Fruit fly (Drosophila melanogaster) whole organism, embryonic: ENCODE results near the gene Rpt4.

ENCODE experiments used
- CG10267 ChIP-seq: fragments of 200-800 bp; sonication (Bioruptor generic); optimal IDR thresholded peaks from 2 replicates; lab custom pipeline; 2018; ENCODE audit warnings: missing biosample characterization, mild to moderate bottlenecking, missing genetic modification characterization, moderate library complexity
- CG10565 ChIP-seq: fragments of 200-800 bp; sonication (Bioruptor generic); optimal IDR thresholded peaks from 3 replicates; lab custom pipeline; 2016; ENCODE audit warnings: missing biosample characterization, mild to moderate bottlenecking, missing genetic modification characterization
- CG11504 ChIP-seq: fragments of 200-800 bp; sonication (Bioruptor generic); optimal IDR thresholded peaks from 3 replicates; lab custom pipeline; 2019; ENCODE audit warnings: missing biosample characterization, mild to moderate bottlenecking, missing genetic modification characterization, moderate library complexity
- CG12659 ChIP-seq: fragments of 200-800 bp; sonication (Bioruptor generic); optimal IDR thresholded peaks from 3 replicates; lab custom pipeline; 2017; ENCODE audit warnings: mild to moderate bottlenecking, missing biosample characterization, missing genetic modification reagents, missing genetic modification characterization
- CG14710 ChIP-seq: fragments of 200-800 bp; sonication (Bioruptor generic); optimal IDR thresholded peaks from 3 replicates; lab custom pipeline; 2019; ENCODE audit warnings: missing biosample characterization, mild to moderate bottlenecking, missing genetic modification characterization, moderate library complexity
- CG1603 ChIP-seq: fragments of 200-800 bp; sonication (Bioruptor generic); optimal IDR thresholded peaks from 2 replicates; lab custom pipeline; 2019; ENCODE audit warnings: missing biosample characterization, mild to moderate bottlenecking, missing genetic modification characterization, moderate library complexity
- CG16813 ChIP-seq: fragments of 200-800 bp; sonication (Bioruptor generic); IDR thresholded peaks from 3 replicates; pipeline ENCODE4 v1.3.6; 2022; ENCODE audit warnings: missing biosample characterization, missing genetic modification characterization; ENCODE audit not compliant: partially characterized antibody
- CG17359 ChIP-seq: fragments of 200-800 bp; sonication (Bioruptor generic); optimal IDR thresholded peaks from 3 replicates; lab custom pipeline; 2018; ENCODE audit warnings: missing biosample characterization, mild to moderate bottlenecking, missing genetic modification characterization, moderate library complexity
- CG2116 ChIP-seq: fragments of 200-800 bp; sonication (Bioruptor generic); optimal IDR thresholded peaks from 3 replicates; lab custom pipeline; 2018; ENCODE audit warnings: missing biosample characterization, mild to moderate bottlenecking, missing genetic modification characterization
- CG2129 ChIP-seq: fragments of 200-800 bp; sonication (Bioruptor generic); IDR thresholded peaks from 2 replicates; pipeline ENCODE4 v1.3.6; 2022; ENCODE audit warnings: missing biosample characterization, missing genetic modification characterization; ENCODE audit not compliant: partially characterized antibody
- CG2678 ChIP-seq: fragments of 200-800 bp; sonication (Bioruptor generic); optimal IDR thresholded peaks from 3 replicates; lab custom pipeline; 2019; ENCODE audit warnings: missing biosample characterization, mild to moderate bottlenecking, missing genetic modification characterization, moderate library complexity
- CG2712 ChIP-seq: fragments of 200-800 bp; optimal IDR thresholded peaks from 3 replicates; lab custom pipeline; 2019; ENCODE audit warnings: missing biosample characterization, mild to moderate bottlenecking, missing genetic modification characterization, moderate library complexity
- CG30020 ChIP-seq: fragments of 200-800 bp; optimal IDR thresholded peaks from 2 replicates; lab custom pipeline; 2019; ENCODE audit warnings: missing biosample characterization, mild to moderate bottlenecking, missing genetic modification characterization, moderate library complexity
- CG3726 ChIP-seq: fragments of 200-800 bp; sonication (Bioruptor generic); IDR thresholded peaks from 3 replicates; pipeline ENCODE4, ENCODE4 v1.3.6; 2022; ENCODE audit warnings: missing biosample characterization, missing genetic modification characterization
- CG3995 ChIP-seq: fragments of 200-800 bp; sonication (Bioruptor generic); optimal IDR thresholded peaks from 3 replicates; lab custom pipeline; 2016; ENCODE audit warnings: missing biosample characterization, missing genetic modification characterization
- CG4404 ChIP-seq: fragments of 200-800 bp; sonication (Bioruptor generic); IDR thresholded peaks from 2 replicates; pipeline ENCODE4 v1.3.6; 2022; ENCODE audit warnings: missing biosample characterization, missing genetic modification characterization
- CG4617 ChIP-seq: fragments of 200-800 bp; sonication (Bioruptor generic); optimal IDR thresholded peaks from 3 replicates; lab custom pipeline; 2016; ENCODE audit warnings: missing biosample characterization, missing genetic modification characterization, borderline replicate concordance
- CG5953 ChIP-seq: fragments of 200-800 bp; sonication (Bioruptor generic); IDR thresholded peaks from 2 replicates; pipeline ENCODE4 v1.3.6; 2022; ENCODE audit warnings: missing biosample characterization, missing genetic modification characterization
- CG6791 ChIP-seq: fragments of 200-800 bp; sonication (Bioruptor generic); IDR thresholded peaks from 3 replicates; pipeline ENCODE4 v1.3.6; 2022; ENCODE audit warnings: missing biosample characterization, missing genetic modification characterization; ENCODE audit not compliant: partially characterized antibody
- CoRest ChIP-seq: fragments of 200-800 bp; sonication (Bioruptor generic); optimal IDR thresholded peaks from 3 replicates; lab custom pipeline; 2018; ENCODE audit warnings: missing biosample characterization, mild to moderate bottlenecking, missing genetic modification characterization, moderate library complexity
- Doc3 ChIP-seq: fragments of 200-800 bp; sonication (Bioruptor generic); IDR thresholded peaks from 3 replicates; pipeline ENCODE4 v1.3.6; 2022; ENCODE audit warnings: missing biosample characterization, missing genetic modification characterization; ENCODE audit not compliant: partially characterized antibody
- Dref ChIP-seq: fragments of 200-800 bp; sonication (Bioruptor generic); IDR thresholded peaks from 2 replicates; pipeline ENCODE4 v1.3.6; 2022; ENCODE audit warnings: missing biosample characterization, missing genetic modification characterization
- Fer1 ChIP-seq: fragments of 200-800 bp; sonication (Bioruptor generic); optimal IDR thresholded peaks from 2 replicates; lab custom pipeline; 2017; ENCODE audit warnings: missing biosample characterization, mild to moderate bottlenecking, missing genetic modification characterization
- MESR4 ChIP-seq: fragments of 200-800 bp; sonication (Bioruptor generic); optimal IDR thresholded peaks from 2 replicates; lab custom pipeline; 2018; ENCODE audit warnings: missing biosample characterization, mild to moderate bottlenecking, missing genetic modification characterization, moderate library complexity
- Med ChIP-seq: fragments of 200-800 bp; sonication (Bioruptor generic); peaks from one replicate; lab custom pipeline; 2016; ENCODE audit warnings: missing biosample characterization, missing genetic modification characterization, mild to moderate bottlenecking, inconsistent platforms, moderate library complexity
- Meics ChIP-seq: fragments of 200-800 bp; sonication (Bioruptor generic); optimal IDR thresholded peaks from 2 replicates; lab custom pipeline; 2017; ENCODE audit warnings: missing biosample characterization, mild to moderate bottlenecking, missing genetic modification characterization
- Ptx1 ChIP-seq: fragments of 200-800 bp; sonication (Bioruptor generic); IDR thresholded peaks from 2 replicates; pipeline ENCODE4 v1.3.6; 2022; ENCODE audit warnings: missing biosample characterization, missing genetic modification characterization
- Sry-δ ChIP-seq: fragments of 200-800 bp; sonication (Bioruptor generic); optimal IDR thresholded peaks from 2 replicates; lab custom pipeline; 2016; ENCODE audit warnings: missing biosample characterization, missing genetic modification characterization
- YL-1 ChIP-seq: fragments of 200-800 bp; sonication (Bioruptor generic); optimal IDR thresholded peaks from 3 replicates; lab custom pipeline; 2017; ENCODE audit warnings: missing biosample characterization, mild to moderate bottlenecking, missing genetic modification characterization
- amos ChIP-seq: fragments of 200-800 bp; sonication (Bioruptor generic); IDR thresholded peaks from 2 replicates; pipeline ENCODE4 v1.3.6; 2022; ENCODE audit warnings: missing biosample characterization, missing genetic modification characterization; ENCODE audit not compliant: partially characterized antibody
- ato ChIP-seq: fragments of 200-800 bp; sonication (Bioruptor generic); IDR thresholded peaks from 2 replicates; pipeline ENCODE4 v1.3.6; 2022; ENCODE audit warnings: missing biosample characterization, missing genetic modification characterization; ENCODE audit not compliant: partially characterized antibody
- bbx ChIP-seq: fragments of 200-800 bp; sonication (Bioruptor generic); IDR thresholded peaks from 2 replicates; pipeline ENCODE4 v1.3.6; 2022; ENCODE audit warnings: missing biosample characterization, missing genetic modification characterization; ENCODE audit not compliant: partially characterized antibody
- dm ChIP-seq: fragments of 200-800 bp; sonication (Bioruptor generic); optimal IDR thresholded peaks from 3 replicates; lab custom pipeline; 2016; ENCODE audit warnings: missing biosample characterization, missing genetic modification characterization
- dmrt99B ChIP-seq: fragments of 200-800 bp; sonication (Bioruptor generic); optimal IDR thresholded peaks from 2 replicates; lab custom pipeline; 2018; ENCODE audit warnings: missing biosample characterization, mild to moderate bottlenecking, missing genetic modification characterization, moderate library complexity
- hb ChIP-seq: fragments of 200-800 bp; sonication (Bioruptor generic); IDR thresholded peaks from 3 replicates; pipeline ENCODE4 v1.3.6; 2022; ENCODE audit warnings: missing biosample characterization, missing genetic modification characterization; ENCODE audit not compliant: partially characterized antibody
- knrl ChIP-seq: fragments of 200-800 bp; sonication (Bioruptor generic); IDR thresholded peaks from 3 replicates; pipeline ENCODE4 v1.3.6; 2022; ENCODE audit warnings: missing biosample characterization, missing genetic modification characterization; ENCODE audit not compliant: partially characterized antibody
- mam ChIP-seq: fragments of 200-800 bp; sonication (Bioruptor generic); optimal IDR thresholded peaks from 3 replicates; lab custom pipeline; 2016; ENCODE audit warnings: missing biosample characterization, missing genetic modification characterization
- pzg ChIP-seq: fragments of 200-800 bp; sonication (Bioruptor generic); optimal IDR thresholded peaks from 3 replicates; lab custom pipeline; 2018; ENCODE audit warnings: missing biosample characterization, mild to moderate bottlenecking, missing genetic modification characterization, moderate library complexity
- salm ChIP-seq: fragments of 200-800 bp; sonication (Bioruptor generic); optimal IDR thresholded peaks from 2 replicates; lab custom pipeline; 2018; ENCODE audit warnings: missing biosample characterization, mild to moderate bottlenecking, missing genetic modification characterization
- sens ChIP-seq: fragments of 200-800 bp; sonication (Bioruptor generic); peaks from one replicate; lab custom pipeline; 2016; ENCODE audit warnings: missing biosample characterization, missing genetic modification characterization
- sisA ChIP-seq: fragments of 200-800 bp; sonication (Bioruptor generic); IDR thresholded peaks from 2 replicates; pipeline ENCODE4 v1.3.6; 2022; ENCODE audit warnings: missing biosample characterization, missing genetic modification characterization
- slbo ChIP-seq: fragments of 200-800 bp; sonication (Bioruptor generic); IDR thresholded peaks from 2 replicates; pipeline ENCODE4 v1.3.6; 2022; ENCODE audit warnings: missing biosample characterization, missing genetic modification characterization
- sna ChIP-seq: fragments of 200-800 bp; sonication (Bioruptor generic); IDR thresholded peaks from 2 replicates; pipeline ENCODE4 v1.3.6; 2022; ENCODE audit warnings: missing biosample characterization, missing genetic modification characterization; ENCODE audit not compliant: partially characterized antibody
- tgo ChIP-seq: fragments of 200-800 bp; sonication (Bioruptor generic); IDR thresholded peaks from 3 replicates; pipeline ENCODE4 v1.3.6; 2022; ENCODE audit warnings: missing biosample characterization, missing genetic modification characterization
- trem ChIP-seq: fragments of 200-800 bp; optimal IDR thresholded peaks from 3 replicates; lab custom pipeline; 2019; ENCODE audit warnings: missing biosample characterization, mild to moderate bottlenecking, missing genetic modification characterization, moderate library complexity
- trh ChIP-seq: fragments of 200-800 bp; sonication (Bioruptor generic); optimal IDR thresholded peaks from 2 replicates; lab custom pipeline; 2016; ENCODE audit warnings: missing biosample characterization, missing genetic modification characterization
- unc-4 ChIP-seq: fragments of 200-800 bp; sonication (Bioruptor generic); IDR thresholded peaks from 2 replicates; pipeline ENCODE4 v1.3.6; 2022; ENCODE audit warnings: missing biosample characterization, missing genetic modification characterization; ENCODE audit not compliant: partially characterized antibody
- vvl ChIP-seq: fragments of 200-800 bp; sonication (Bioruptor generic); IDR thresholded peaks from 2 replicates; pipeline ENCODE4 v1.3.6; 2022; ENCODE audit warnings: missing biosample characterization, missing genetic modification characterization
- zen2 ChIP-seq: fragments of 200-800 bp; sonication (Bioruptor generic); IDR thresholded peaks from 3 replicates; pipeline ENCODE4 v1.3.6; 2022; ENCODE audit warnings: missing biosample characterization, missing genetic modification characterization; ENCODE audit not compliant: partially characterized antibody

Gene Rpt4

dm6 chrX:6260900-6261299 lies 30.1 kb downstream of the Rpt4 start, which contains the start of gene Josd:
TSS of gene Josd (plus strand) at chrX:6261169.
- peak; percentile 50; the same call in 1 of the 2 replicates for TF ChIP-seq ato (GFP tag; lab: Robert Waterston, UW)
- peak; percentile 83 for TF ChIP-seq CG6791 (GFP tag; lab: Robert Waterston, UW)
- peak; percentile 76 for TF ChIP-seq hb
- no peak for TF ChIP-seq Meics (GFP tag; lab: Kevin White, UChicago)
- TF ChIP-seq sna = peak; percentile 69; the same call in 1 of the 2 replicates
- peak; percentile 30 for TF ChIP-seq CG14710 (tag; lab: Kevin White, UChicago)
- TF ChIP-seq dm (GFP tag; lab: Kevin White, UChicago) = no peak
- TF ChIP-seq tgo (GFP tag; lab: Robert Waterston, UW) = no peak
- TF ChIP-seq CG3995 (GFP tag; lab: Kevin White, UChicago) = peak; percentile 90
- peak; percentile 16 for TF ChIP-seq CG11504 (tag; lab: Kevin White, UChicago)
- TF ChIP-seq CG1603 = peak; percentile 36
- peak; percentile 19 for TF ChIP-seq YL-1 (GFP tag; lab: Kevin White, UChicago)
- TF ChIP-seq Med = peak; percentile 80
- TF ChIP-seq dmrt99B (tag; lab: Kevin White, UChicago) = no peak
- peak; percentile 23 for TF ChIP-seq mam
- peak; percentile 24 for TF ChIP-seq MESR4 (GFP tag; lab: Kevin White, UChicago)
- peak; percentile 81 for TF ChIP-seq Dref (GFP tag; lab: Robert Waterston, UW)
- no peak for TF ChIP-seq sisA (GFP tag; lab: Robert Waterston, UW)
- no peak for TF ChIP-seq CG3726 (GFP tag; lab: Robert Waterston, UW)
- TF ChIP-seq CG16813 (GFP tag; lab: Robert Waterston, UW) = peak; percentile 85
- peak; percentile 51 for TF ChIP-seq pzg
- TF ChIP-seq Doc3 (GFP tag; lab: Robert Waterston, UW) = peak; percentile 77
- peak; percentile 8 for TF ChIP-seq CG2678 (tag; lab: Kevin White, UChicago)
- TF ChIP-seq CG2116 (GFP tag; lab: Kevin White, UChicago) = peak; percentile 95
- no peak for TF ChIP-seq CoRest (tag; lab: Kevin White, UChicago)
- no peak for TF ChIP-seq slbo (GFP tag; lab: Robert Waterston, UW)
- no peak for TF ChIP-seq CG10565 (GFP tag; lab: Kevin White, UChicago)
- no peak for TF ChIP-seq CG17359 (tag; lab: Kevin White, UChicago)
- TF ChIP-seq trh (GFP tag; lab: Kevin White, UChicago) = no peak
- peak; percentile 16 for TF ChIP-seq sens (GFP tag; lab: Kevin White, UChicago)
- peak; percentile 2 for TF ChIP-seq CG2712 (tag; lab: Kevin White, UChicago)
- peak; percentile 72 for TF ChIP-seq zen2 (GFP tag; lab: Robert Waterston, UW)
- peak; percentile 7 for TF ChIP-seq CG30020 (tag; lab: Kevin White, UChicago)
- TF ChIP-seq CG2129 (GFP tag; lab: Robert Waterston, UW) = peak; percentile 74; the same call in 1 of the 2 replicates
- no peak for TF ChIP-seq Ptx1 (GFP tag; lab: Robert Waterston, UW)
- TF ChIP-seq Sry-δ (GFP tag; lab: Kevin White, UChicago) = peak; percentile 90
- TF ChIP-seq vvl (GFP tag; lab: Robert Waterston, UW) = 0 out of 2 replicates have a peak, but pooled peaks have one; percentile 8
- no peak for TF ChIP-seq salm (tag; lab: Kevin White, UChicago)
- peak; percentile 84 for TF ChIP-seq unc-4 (GFP tag; lab: Robert Waterston, UW)
- peak; percentile 3 for TF ChIP-seq Fer1 (GFP tag; lab: Kevin White, UChicago)
- TF ChIP-seq amos (GFP tag; lab: Robert Waterston, UW) = peak; percentile 92
- peak; percentile 6 for TF ChIP-seq CG10267 (tag; lab: Kevin White, UChicago)
- TF ChIP-seq CG12659 (GFP tag; lab: Kevin White, UChicago) = peak; percentile 33
- no peak for TF ChIP-seq CG4404
- TF ChIP-seq CG5953 (GFP tag; lab: Robert Waterston, UW) = no peak
- TF ChIP-seq bbx (GFP tag; lab: Robert Waterston, UW) = peak; percentile 83
- TF ChIP-seq trem = peak; percentile 6
- TF ChIP-seq CG4617 (GFP tag; lab: Kevin White, UChicago) = peak; percentile 26
- TF ChIP-seq knrl = peak; percentile 85
